Worm (Caenorhabditis elegans) whole organism, young adult: ENCODE measurements around the gene agr-1.

Experiments used
- B0019.2 ChIP-seq: fragments of 200-800 bp; sonication (Bioruptor generic); conservative IDR thresholded peaks from 2 replicates; pipeline ENCODE4 v1.3.6; 2022; ENCODE audit warnings: missing genetic modification reagents, missing genetic modification characterization, missing compliant biosample characterization
- T07F8.4 ChIP-seq: sonication (generic microtip); optimal IDR thresholded peaks from 2 replicates; lab custom pipeline; 2016; ENCODE audit warnings: mild to moderate bottlenecking, missing genetic modification characterization, moderate library complexity, missing compliant biosample characterization
- Y53F4B.3 ChIP-seq: fragments of 200-800 bp; sonication (Bioruptor generic); IDR thresholded peaks from 2 replicates; pipeline ENCODE4 v1.3.6; 2022; ENCODE audit warnings: missing genetic modification reagents, missing genetic modification characterization, missing compliant biosample characterization
- Y53G8AR.9 ChIP-seq: fragments of 200-800 bp; sonication (Bioruptor generic); conservative IDR thresholded peaks from 2 replicates; pipeline ENCODE4 v1.3.6; 2022; ENCODE audit warnings: missing genetic modification reagents, missing genetic modification characterization, missing compliant biosample characterization
- Y95B8A.8 ChIP-seq: fragments of 200-800 bp; sonication (Bioruptor generic); IDR thresholded peaks from 2 replicates; pipeline ENCODE4 v1.3.6; 2022; ENCODE audit warnings: missing genetic modification reagents, missing genetic modification characterization, missing compliant biosample characterization
- ZK185.1 ChIP-seq: sonication (generic microtip); optimal IDR thresholded peaks from 2 replicates; lab custom pipeline; 2016; ENCODE audit warnings: mild to moderate bottlenecking, missing genetic modification characterization, missing compliant biosample characterization; ENCODE audit not compliant: poor library complexity, severe bottlenecking
- aptf-2 ChIP-seq: fragments of 200-800 bp; sonication (Bioruptor generic); conservative IDR thresholded peaks from 2 replicates; pipeline ENCODE4 v1.3.6; 2022; ENCODE audit warnings: missing genetic modification reagents, missing genetic modification characterization, missing compliant biosample characterization
- attf-5 ChIP-seq: fragments of 200-800 bp; sonication (Bioruptor generic); optimal IDR thresholded peaks from 2 replicates; lab custom pipeline; 2018; ENCODE audit warnings: mild to moderate bottlenecking, missing genetic modification characterization, missing compliant biosample characterization
- bed-1 ChIP-seq: fragments of 200-800 bp; sonication (Bioruptor generic); IDR thresholded peaks from 2 replicates; pipeline ENCODE4 v1.3.6; 2022; ENCODE audit warnings: missing genetic modification reagents, missing genetic modification characterization, missing compliant biosample characterization
- ceh-91 ChIP-seq: fragments of 200-800 bp; sonication (Bioruptor generic); IDR thresholded peaks from 2 replicates; pipeline ENCODE4 v1.3.6; 2022; ENCODE audit warnings: missing genetic modification reagents, missing genetic modification characterization, missing compliant biosample characterization
- dox-1 ChIP-seq: fragments of 200-800 bp; sonication (Bioruptor generic); IDR thresholded peaks from 2 replicates; pipeline ENCODE4 v1.3.6; 2022; ENCODE audit warnings: missing genetic modification reagents, missing genetic modification characterization, missing compliant biosample characterization
- dpff-1 ChIP-seq: sonication (generic microtip); optimal IDR thresholded peaks from 2 replicates; lab custom pipeline; 2017; ENCODE audit warnings: mild to moderate bottlenecking, missing genetic modification characterization, missing compliant biosample characterization
- efl-1 ChIP-seq: fragments of 150-350 bp; optimal IDR thresholded peaks from 2 replicates; lab custom pipeline; 2014; ENCODE audit warnings: missing biosample characterization, missing genetic modification reagents, missing genetic modification characterization
- egrh-3 ChIP-seq: fragments of 200-800 bp; sonication (Bioruptor generic); IDR thresholded peaks from 2 replicates; pipeline ENCODE4 v1.3.6; 2022; ENCODE audit warnings: missing genetic modification reagents, missing genetic modification characterization, missing compliant biosample characterization
- ekl-4 ChIP-seq: fragments of 200-800 bp; sonication (Bioruptor generic); IDR thresholded peaks from 2 replicates; pipeline ENCODE4 v1.3.6; 2022; ENCODE audit warnings: missing genetic modification reagents, missing genetic modification characterization, missing compliant biosample characterization
- hmg-1.2 ChIP-seq: fragments of 200-800 bp; sonication (Bioruptor generic); IDR thresholded peaks from 2 replicates; pipeline ENCODE4 v1.3.6; 2022; ENCODE audit warnings: missing genetic modification reagents, missing genetic modification characterization, missing compliant biosample characterization
- hrde-1 ChIP-seq: sonication (generic microtip); optimal IDR thresholded peaks from 2 replicates; lab custom pipeline; 2016; ENCODE audit warnings: missing genetic modification characterization, mild to moderate bottlenecking, missing compliant biosample characterization, moderate library complexity, missing genotype, missing genetic modification reagents, borderline replicate concordance
- hsf-1 ChIP-seq: fragments of 200-800 bp; sonication (Bioruptor generic); IDR thresholded peaks from 2 replicates; pipeline ENCODE4 v1.3.6; 2022; ENCODE audit warnings: missing genetic modification reagents, missing genetic modification characterization, missing compliant biosample characterization
- let-607 ChIP-seq, 2 experiments: fragments of 200-800 bp in 1 of 2; sonication (Bioruptor generic) in 1 of 2; sonication (generic microtip) in 1 of 2; optimal IDR thresholded peaks; 2 replicates each; lab custom pipeline; 2016 to 2018; ENCODE audit warnings: mild to moderate bottlenecking in 2 of 2, missing compliant biosample characterization in 2 of 2, missing genetic modification characterization in 2 of 2, moderate library complexity in 2 of 2, missing genotype in 1 of 2
- lsl-1 ChIP-seq: fragments of 200-800 bp; sonication (Bioruptor generic); optimal IDR thresholded peaks from 2 replicates; lab custom pipeline; 2018; ENCODE audit warnings: mild to moderate bottlenecking, missing genetic modification characterization, moderate library complexity, missing compliant biosample characterization
- madf-8 ChIP-seq: fragments of 200-800 bp; sonication (Bioruptor generic); conservative IDR thresholded peaks from 2 replicates; pipeline ENCODE4 v1.3.6; 2022; ENCODE audit warnings: missing genetic modification reagents, missing genetic modification characterization, missing compliant biosample characterization
- mcd-1 ChIP-seq: fragments of 200-800 bp; sonication (Bioruptor generic); IDR thresholded peaks from 2 replicates; pipeline ENCODE4 v1.3.6; 2022; ENCODE audit warnings: missing genetic modification reagents, missing genetic modification characterization, missing compliant biosample characterization
- nhr-80 ChIP-seq: sonication (generic microtip); optimal IDR thresholded peaks from 2 replicates; lab custom pipeline; 2016; ENCODE audit warnings: missing genetic modification characterization, missing compliant biosample characterization
- pbrm-1 ChIP-seq: fragments of 200-800 bp; sonication (Bioruptor generic); IDR thresholded peaks from 2 replicates; pipeline ENCODE4 v1.3.6; 2022; ENCODE audit warnings: missing genetic modification reagents, missing genetic modification characterization, missing compliant biosample characterization
- pha-4 ChIP-seq: fragments of 150-350 bp; sonication (generic microtip); optimal IDR thresholded peaks from 2 replicates; lab custom pipeline; 2014; ENCODE audit warnings: missing biosample characterization, missing genetic modification reagents, missing genetic modification characterization
- rcor-1 ChIP-seq: fragments of 200-800 bp; sonication (Bioruptor generic); IDR thresholded peaks from 2 replicates; pipeline ENCODE4 v1.3.6; 2022; ENCODE audit warnings: missing genetic modification reagents, missing genetic modification characterization, missing compliant biosample characterization
- rec-8 ChIP-seq, 2 experiments: sonication (generic microtip); optimal IDR thresholded peaks; 2 replicates each; lab custom pipeline; 2016; ENCODE audit warnings: mild to moderate bottlenecking in 2 of 2, missing genetic modification characterization in 2 of 2, missing genetic modification reagents in 2 of 2, missing genotype in 2 of 2, missing biosample characterization in 1 of 2, missing compliant biosample characterization in 1 of 2, moderate library complexity in 1 of 2
- rpc-1 ChIP-seq, 2 experiments: fragments of 150-350 bp in 1 of 2; sonication (generic microtip) in 1 of 2; optimal IDR thresholded peaks; 2 replicates each; lab custom pipeline; 2014 to 2018; ENCODE audit warnings: missing biosample characterization in 1 of 2, missing genetic modification characterization in 1 of 2, missing genetic modification reagents in 1 of 2, missing genotype in 1 of 2
- tbp1 ChIP-seq: fragments of 200-800 bp; sonication (Bioruptor generic); optimal IDR thresholded peaks from 2 replicates; lab custom pipeline; 2018; ENCODE audit warnings: mild to moderate bottlenecking, missing genetic modification characterization, missing compliant biosample characterization
- ztf-18 ChIP-seq: sonication (generic microtip); optimal IDR thresholded peaks from 2 replicates; lab custom pipeline; 2016; ENCODE audit warnings: missing genotype, mild to moderate bottlenecking, missing genetic modification characterization, missing compliant biosample characterization
- ztf-22 ChIP-seq: fragments of 200-800 bp; sonication (Bioruptor generic); optimal IDR thresholded peaks from 2 replicates; lab custom pipeline; 2018; ENCODE audit warnings: mild to moderate bottlenecking, missing genetic modification characterization, moderate library complexity, missing compliant biosample characterization

The agr-1 gene

DNA sequence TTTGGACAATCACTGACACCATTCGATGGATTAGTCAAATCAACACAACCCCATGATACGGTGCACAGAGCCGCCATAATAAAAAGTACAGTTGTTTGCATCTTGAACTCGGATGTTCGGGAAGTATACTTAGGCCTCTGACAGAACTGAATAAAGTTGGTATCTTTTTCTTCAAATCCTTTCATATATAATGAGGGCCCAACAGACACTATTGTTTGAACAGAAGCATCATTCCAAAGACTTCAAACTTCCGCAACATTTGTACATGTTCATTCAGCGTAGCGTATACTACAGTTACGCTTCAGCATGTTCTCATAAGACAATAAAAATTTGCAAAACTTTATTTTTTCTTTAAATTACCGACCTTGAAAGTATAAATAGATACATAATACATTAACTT lies 22.9 kb downstream of the agr-1 start, which contains the start of gene F41G3.19:
Gene F41G3.19 (minus strand): TSS at position 101 of the 400 bp plus-strand sequence.
- no peak for TF ChIP-seq pbrm-1 (GFP tag; lab: Robert Waterston, UW)
- TF ChIP-seq Y53F4B.3, result no peak
- TF ChIP-seq lsl-1, result no peak
- no peak for TF ChIP-seq T07F8.4 (tag; lab: Kevin White, UChicago)
- TF ChIP-seq ekl-4 (GFP tag; lab: Robert Waterston, UW), result no peak
- no peak for TF ChIP-seq hmg-1.2 (GFP tag; lab: Robert Waterston, UW)
- TF ChIP-seq dox-1 (GFP tag; lab: Robert Waterston, UW), result no peak

DNA sequence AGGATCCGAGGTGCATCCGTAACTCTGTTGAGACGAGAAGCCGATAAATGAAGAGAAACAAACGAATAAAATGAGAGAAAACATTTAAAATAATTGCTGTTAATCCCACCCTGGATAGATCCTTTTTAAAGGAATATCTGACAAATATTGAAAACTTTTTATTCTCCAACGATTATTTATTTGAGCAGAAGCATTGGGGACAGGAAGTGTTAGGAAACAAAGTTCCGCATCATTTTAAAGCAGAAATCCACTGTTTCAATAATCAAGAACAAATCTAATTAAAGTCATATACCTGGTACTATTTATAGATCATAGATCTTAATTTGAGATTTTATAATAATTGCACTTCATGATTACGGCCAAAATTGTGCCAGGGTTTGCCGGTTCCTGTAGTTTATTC lies 24.0 kb downstream of the agr-1 start, which contains the start of gene F41G3.20:
Gene F41G3.20 (minus strand): TSS at position 101 of the 400 bp plus-strand sequence.
- TF ChIP-seq hsf-1 (GFP tag; lab: Robert Waterston, UW) (no peak), rpc-1 (optimal IDR thresholded peaks at IDR 0.05; lab: Kevin White, UChicago) (no peak), rpc-1 (tag; optimal IDR thresholded peaks at IDR 0.05; lab: Kevin White, UChicago) (no peak), aptf-2 (GFP tag; lab: Robert Waterston, UW) (no peak), bed-1 (GFP tag; lab: Robert Waterston, UW) (no peak)

DNA sequence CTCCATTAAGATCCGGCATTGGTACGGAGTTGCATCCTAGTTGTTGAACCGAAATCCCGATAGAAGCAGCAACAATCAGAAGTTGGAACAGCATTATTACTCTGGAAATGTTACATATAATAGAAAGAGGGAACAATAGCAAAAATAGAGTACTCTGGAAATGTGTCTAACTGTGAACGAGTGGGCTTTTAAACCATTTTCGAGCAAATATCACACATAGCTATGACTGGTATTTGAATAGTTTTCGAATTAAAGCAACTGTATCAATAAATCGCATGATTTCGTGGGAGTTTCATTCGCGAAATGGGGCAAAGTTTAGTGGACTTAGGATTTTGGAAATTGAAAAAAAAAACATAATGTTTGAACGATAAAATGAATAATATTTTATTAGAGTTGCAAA lies 25.6 kb downstream of the agr-1 start, which contains the start of gene F41G3.10:
Gene F41G3.10 (minus strand): TSS at position 101 of the 400 bp plus-strand sequence.
- TF ChIP-seq Y53G8AR.9, result no peak
- no peak for TF ChIP-seq dpff-1
- TF ChIP-seq lsl-1, result no peak
- no peak for TF ChIP-seq attf-5 (GFP tag; lab: Kevin White, UChicago)
- TF ChIP-seq let-607 (tag; optimal IDR thresholded peaks at IDR 0.05; lab: Kevin White, UChicago), result no peak
- no peak for TF ChIP-seq ztf-22 (GFP tag; lab: Kevin White, UChicago)
- no peak for TF ChIP-seq B0019.2 (GFP tag; lab: Robert Waterston, UW)
- TF ChIP-seq dox-1 (GFP tag; lab: Robert Waterston, UW), result no peak
- no peak for TF ChIP-seq rcor-1 (GFP tag; lab: Robert Waterston, UW)
- TF ChIP-seq Y95B8A.8 (GFP tag; lab: Robert Waterston, UW), result no peak
- no peak for TF ChIP-seq egrh-3 (GFP tag; lab: Robert Waterston, UW)
- no peak for TF ChIP-seq mcd-1 (GFP tag; lab: Robert Waterston, UW)
- TF ChIP-seq ztf-18 (tag; lab: Kevin White, UChicago), result no peak
- TF ChIP-seq madf-8, result no peak
- TF ChIP-seq efl-1 (GFP tag; lab: Kevin White, UChicago), result no peak

DNA sequence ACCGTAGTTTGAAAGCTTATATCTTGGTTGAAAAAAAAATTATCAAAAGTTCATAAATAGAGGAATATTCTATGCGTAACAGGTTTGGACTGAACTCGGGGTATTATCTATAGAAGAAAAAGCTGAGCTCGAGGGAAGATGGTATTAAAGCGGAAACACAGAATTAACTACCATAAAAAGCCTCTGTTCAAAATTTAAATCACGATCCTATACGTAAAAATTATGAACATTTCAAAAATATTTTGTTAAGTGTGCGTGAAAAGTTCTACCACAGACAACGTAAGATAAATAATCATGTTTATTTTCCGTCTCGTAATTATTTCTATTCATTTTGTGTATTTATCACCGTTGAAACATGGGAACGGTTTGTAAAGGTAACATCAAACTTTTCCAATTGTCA lies 28.6 kb downstream of the agr-1 start, which contains the start of gene F41G3.5:
Gene F41G3.5 (plus strand): TSS at position 301 of the 400 bp plus-strand sequence.
- TF ChIP-seq ceh-91 (GFP tag; lab: Robert Waterston, UW), result no peak
- TF ChIP-seq pha-4, result no peak
- TF ChIP-seq hrde-1 (tag; lab: Kevin White, UChicago), result no peak
- no peak for TF ChIP-seq ZK185.1 (tag; lab: Kevin White, UChicago)
- TF ChIP-seq nhr-80 (tag; lab: Kevin White, UChicago), result no peak
- no peak for TF ChIP-seq rec-8 (tag; optimal IDR thresholded peaks at IDR 0.05; lab: Kevin White, UChicago)
- no peak for TF ChIP-seq efl-1 (GFP tag; lab: Kevin White, UChicago)
- TF ChIP-seq tbp1 (GFP tag; lab: Kevin White, UChicago), result no peak
